Fruit fly (Drosophila melanogaster): ENCODE results near the gene CG1523.
A peak's percentile ranks its signal among the peaks of the same experiment; 100 is the strongest.

The CG1523 gene

DNA sequence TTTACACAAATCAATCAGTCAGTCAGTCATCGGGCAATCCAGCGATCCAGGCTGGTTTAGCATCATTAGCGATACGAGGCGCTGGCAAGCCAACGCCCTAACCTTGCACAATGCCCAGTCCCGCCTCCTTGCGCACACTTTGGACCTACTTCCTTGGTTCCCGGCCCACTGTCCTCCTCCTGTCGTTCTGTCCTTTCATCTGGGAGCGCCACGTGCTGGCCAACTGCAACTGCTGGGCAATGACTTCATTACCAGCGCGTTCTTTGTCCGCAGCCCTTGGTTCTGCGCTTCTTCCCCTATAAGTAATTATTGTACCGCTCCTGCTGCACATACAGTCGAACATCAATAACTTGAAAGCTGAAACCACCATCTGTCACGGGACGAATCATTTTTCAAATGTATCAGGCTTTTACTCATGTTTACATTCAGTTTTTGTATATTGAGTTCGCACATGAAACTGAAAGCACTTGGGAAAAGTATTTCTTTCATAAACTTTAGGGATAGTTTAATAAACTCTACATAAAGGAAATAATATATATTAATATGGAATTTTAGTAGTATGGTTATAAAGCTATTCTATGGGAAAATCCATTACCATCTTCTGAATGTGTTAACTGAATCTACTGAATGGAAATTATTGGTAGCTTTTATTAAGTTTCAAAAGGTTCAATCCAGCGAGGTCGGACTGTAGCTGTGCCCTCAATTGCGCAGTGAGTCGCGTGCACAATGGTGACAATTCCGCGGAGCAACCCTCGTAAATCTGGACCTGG, 28.3 kb upstream of the CG1523 start (continued):
- TF ChIP-seq pros (GFP tag; optimal IDR thresholded peaks at IDR 0.05): no peak
- TF ChIP-seq lmd (GFP tag; IDR thresholded peaks at IDR 0.05): no peak
- TF ChIP-seq H15 (GFP tag; IDR thresholded peaks at IDR 0.05): no peak
- no peak for TF ChIP-seq CG13123 (GFP tag; optimal IDR thresholded peaks at IDR 0.05)
- no peak for TF ChIP-seq vfl (GFP tag; optimal IDR thresholded peaks at IDR 0.05)
- TF ChIP-seq sob (GFP tag; IDR thresholded peaks at IDR 0.05): no peak
- TF ChIP-seq jigr1 (GFP tag; IDR thresholded peaks at IDR 0.05): no peak
- no peak for TF ChIP-seq CG14441 (GFP tag; IDR thresholded peaks at IDR 0.05)
- TF ChIP-seq inv (GFP tag; IDR thresholded peaks at IDR 0.05; ENCODE audit: partially characterized antibody): no peak
- no peak for TF ChIP-seq CG8765 (GFP tag; IDR thresholded peaks at IDR 0.05)
- TF ChIP-seq CG18262 (tag; optimal IDR thresholded peaks at IDR 0.05): peak; percentile 59
- TF ChIP-seq CG8944 (GFP tag; optimal IDR thresholded peaks at IDR 0.05): no peak
- TF ChIP-seq CG7745 (tag; optimal IDR thresholded peaks at IDR 0.05): no peak
- no peak for TF ChIP-seq D19B (GFP tag; optimal IDR thresholded peaks at IDR 0.05)
- TF ChIP-seq seq (GFP tag; IDR thresholded peaks at IDR 0.05): no peak
- peak; percentile 91 for TF ChIP-seq grau (tag; optimal IDR thresholded peaks at IDR 0.05)
- TF ChIP-seq tup (GFP tag; optimal IDR thresholded peaks at IDR 0.05): no peak
- TF ChIP-seq Dip2 (GFP tag; IDR thresholded peaks at IDR 0.05): no peak
- no peak for TF ChIP-seq dysf (GFP tag; IDR thresholded peaks at IDR 0.05)
- TF ChIP-seq Hand (GFP tag; optimal IDR thresholded peaks at IDR 0.05): no peak
- no peak for TF ChIP-seq Xbp1 (GFP tag; optimal IDR thresholded peaks at IDR 0.05)
- no peak for TF ChIP-seq Mrtf (GFP tag; IDR thresholded peaks at IDR 0.05)
- no peak for TF ChIP-seq CG1832 (GFP tag; optimal IDR thresholded peaks at IDR 0.05)
- TF ChIP-seq Opbp (GFP tag; IDR thresholded peaks at IDR 0.05; ENCODE audit: partially characterized antibody): no peak
- no peak for TF ChIP-seq ase (GFP tag; IDR thresholded peaks at IDR 0.05)
- no peak for TF ChIP-seq dimm (GFP tag; IDR thresholded peaks at IDR 0.05)
- TF ChIP-seq otp (GFP tag; IDR thresholded peaks at IDR 0.05): no peak
- peak; percentile 28 for TF ChIP-seq CG10979 (tag; optimal IDR thresholded peaks at IDR 0.05)
- TF ChIP-seq Fer3 (tag; optimal IDR thresholded peaks at IDR 0.05): no peak
- TF ChIP-seq CG11456 (GFP tag; IDR thresholded peaks at IDR 0.05): 0 out of 3 replicates have a peak, but pooled peaks have one; percentile 59
- TF ChIP-seq Atf6 (GFP tag; IDR thresholded peaks at IDR 0.05): no peak
- no peak for TF ChIP-seq sqz (GFP tag; optimal IDR thresholded peaks at IDR 0.05)
- TF ChIP-seq eve (GFP tag; optimal IDR thresholded peaks at IDR 0.05): no peak
- no peak for TF ChIP-seq CG13287 (GFP tag; IDR thresholded peaks at IDR 0.05; ENCODE audit: partially characterized antibody)
- TF ChIP-seq Drgx (GFP tag; IDR thresholded peaks at IDR 0.05): no peak
- TF ChIP-seq Lpt (GFP tag; optimal IDR thresholded peaks at IDR 0.05): no peak
- TF ChIP-seq rib (GFP tag; IDR thresholded peaks at IDR 0.05): no peak
- TF ChIP-seq Dip3 (GFP tag; optimal IDR thresholded peaks at IDR 0.05): no peak
- TF ChIP-seq CG10543 (GFP tag; optimal IDR thresholded peaks at IDR 0.05): no peak
- no peak for TF ChIP-seq cad (GFP tag; optimal IDR thresholded peaks at IDR 0.05)
- no peak for TF ChIP-seq CG11093 (GFP tag; IDR thresholded peaks at IDR 0.05)
- 0 out of 3 replicates have a peak, but pooled peaks have one; percentile 7 for TF ChIP-seq ci (GFP tag; IDR thresholded peaks at IDR 0.05)
- peak; percentile 15 for TF ChIP-seq CG15601 (tag; optimal IDR thresholded peaks at IDR 0.05)
- no peak for TF ChIP-seq luna (GFP tag; optimal IDR thresholded peaks at IDR 0.05)
- no peak for TF ChIP-seq CG6791 (GFP tag; IDR thresholded peaks at IDR 0.05; ENCODE audit: partially characterized antibody)
- TF ChIP-seq CG17361 (GFP tag; IDR thresholded peaks at IDR 0.05): peak; percentile 52; the same call in 2 of the 3 replicates
- TF ChIP-seq CG17829 (tag; optimal IDR thresholded peaks at IDR 0.05): no peak
- TF ChIP-seq ATbp (GFP tag; optimal IDR thresholded peaks at IDR 0.05): no peak
- TF ChIP-seq CG9609 (GFP tag; optimal IDR thresholded peaks at IDR 0.05): no peak
- TF ChIP-seq pb (GFP tag; optimal IDR thresholded peaks at IDR 0.05): no peak
- no peak for TF ChIP-seq tgo (GFP tag; IDR thresholded peaks at IDR 0.05)
